Fruit fly (Drosophila melanogaster) whole organism, embryonic: ENCODE results near the gene CG6688.

Experiments
- Adf1 ChIP-seq: fragments of 200-800 bp; sonication (Bioruptor generic); IDR thresholded peaks from 2 replicates; pipeline ENCODE4 v1.3.6; 2022; ENCODE audit warnings: missing biosample characterization, missing genetic modification characterization
- Atf-2 ChIP-seq: fragments of 200-800 bp; sonication (Bioruptor generic); optimal IDR thresholded peaks from 2 replicates; lab custom pipeline; 2016; ENCODE audit warnings: missing biosample characterization, missing genetic modification characterization
- CG10209 ChIP-seq: fragments of 200-800 bp; sonication (Bioruptor generic); optimal IDR thresholded peaks from 3 replicates; lab custom pipeline; 2017; ENCODE audit warnings: missing biosample characterization, mild to moderate bottlenecking, missing genetic modification characterization, missing genetic modification reagents
- CG10274 ChIP-seq: fragments of 200-800 bp; sonication (Bioruptor generic); optimal IDR thresholded peaks from 3 replicates; lab custom pipeline; 2017; ENCODE audit warnings: missing biosample characterization, mild to moderate bottlenecking, missing genetic modification characterization
- CG10321 ChIP-seq: fragments of 200-800 bp; sonication (Bioruptor generic); IDR thresholded peaks from 2 replicates; pipeline ENCODE4 v1.3.6; 2022; ENCODE audit warnings: missing biosample characterization, missing genetic modification characterization
- CG11247 ChIP-seq: fragments of 200-800 bp; sonication (Bioruptor generic); IDR thresholded peaks from 2 replicates; pipeline ENCODE4 v1.3.6; 2022; ENCODE audit warnings: missing biosample characterization, missing genetic modification characterization
- CG11456 ChIP-seq: fragments of 200-800 bp; sonication (Bioruptor generic); IDR thresholded peaks from 3 replicates; pipeline ENCODE4 v1.3.6; 2022; ENCODE audit warnings: missing biosample characterization, missing genetic modification characterization
- CG11695 ChIP-seq: fragments of 200-800 bp; sonication (Bioruptor generic); IDR thresholded peaks from 3 replicates; pipeline ENCODE4 v1.3.6; 2022; ENCODE audit warnings: missing biosample characterization, missing genetic modification characterization
- CG12155 ChIP-seq: fragments of 200-800 bp; sonication (Bioruptor generic); optimal IDR thresholded peaks from 3 replicates; lab custom pipeline; 2016; ENCODE audit warnings: missing biosample characterization, missing genetic modification characterization
- CG12299 ChIP-seq: fragments of 200-800 bp; sonication (Bioruptor generic); optimal IDR thresholded peaks from 2 replicates; lab custom pipeline; 2018; ENCODE audit warnings: missing biosample characterization, mild to moderate bottlenecking, missing genetic modification characterization
- CG15514 ChIP-seq: fragments of 200-800 bp; sonication (Bioruptor generic); optimal IDR thresholded peaks from 3 replicates; lab custom pipeline; 2017; ENCODE audit warnings: missing biosample characterization, missing genetic modification characterization, mild to moderate bottlenecking, moderate library complexity, missing genetic modification reagents
- CG15696 ChIP-seq: fragments of 200-800 bp; sonication (Bioruptor generic); optimal IDR thresholded peaks from 2 replicates; lab custom pipeline; 2019; ENCODE audit warnings: missing biosample characterization, mild to moderate bottlenecking, missing genetic modification characterization, moderate library complexity
- CG2120 ChIP-seq: fragments of 200-800 bp; sonication (Bioruptor generic); optimal IDR thresholded peaks from 3 replicates; lab custom pipeline; 2016; ENCODE audit warnings: missing biosample characterization, missing genetic modification characterization
- CG3281 ChIP-seq: fragments of 200-800 bp; sonication (Bioruptor generic); optimal IDR thresholded peaks from 3 replicates; lab custom pipeline; 2017; ENCODE audit warnings: missing biosample characterization, mild to moderate bottlenecking, missing genetic modification characterization
- CG34422 ChIP-seq: fragments of 200-800 bp; sonication (Bioruptor generic); IDR thresholded peaks from 3 replicates; pipeline ENCODE4 v1.3.6; 2022; ENCODE audit warnings: missing biosample characterization, missing genetic modification characterization
- CG4360 ChIP-seq: fragments of 200-800 bp; sonication (Bioruptor generic); IDR thresholded peaks from 2 replicates; pipeline ENCODE4 v1.3.6; 2022; ENCODE audit warnings: missing biosample characterization, missing genetic modification characterization
- CG4730 ChIP-seq: fragments of 200-800 bp; sonication (Bioruptor generic); IDR thresholded peaks from 2 replicates; pipeline ENCODE4 v1.3.6; 2022; ENCODE audit warnings: missing biosample characterization, missing genetic modification characterization
- CG5180 ChIP-seq: fragments of 200-800 bp; sonication (Bioruptor generic); optimal IDR thresholded peaks from 3 replicates; lab custom pipeline; 2017; ENCODE audit warnings: missing biosample characterization, missing genetic modification characterization, mild to moderate bottlenecking, moderate library complexity, missing genetic modification reagents
- CG7357 ChIP-seq: fragments of 200-800 bp; sonication (Bioruptor generic); IDR thresholded peaks from 3 replicates; pipeline ENCODE4 v1.3.6; 2022; ENCODE audit warnings: missing biosample characterization, missing genetic modification characterization
- CG7786 ChIP-seq: fragments of 200-800 bp; sonication (Bioruptor generic); optimal IDR thresholded peaks from 2 replicates; lab custom pipeline; 2016; ENCODE audit warnings: missing biosample characterization, missing genetic modification characterization
- CG8290 ChIP-seq, 3 experiments: fragments of 200-800 bp; sonication (Bioruptor generic); optimal IDR thresholded peaks; 2 replicates each; lab custom pipeline; 2016 to 2019; ENCODE audit warnings: missing biosample characterization in 3 of 3, missing genetic modification characterization in 3 of 3, mild to moderate bottlenecking in 2 of 3, moderate library complexity in 1 of 3
- CG9932 ChIP-seq: fragments of 200-800 bp; sonication (Bioruptor generic); IDR thresholded peaks from 2 replicates; pipeline ENCODE4 v1.3.6; 2022; ENCODE audit warnings: missing biosample characterization, missing genetic modification characterization
- CHES-1-like ChIP-seq: fragments of 200-800 bp; sonication (Bioruptor generic); optimal IDR thresholded peaks from 2 replicates; lab custom pipeline; 2016; ENCODE audit warnings: missing biosample characterization, missing genetic modification characterization
- H15 ChIP-seq: fragments of 200-800 bp; sonication (Bioruptor generic); IDR thresholded peaks from 3 replicates; pipeline ENCODE4 v1.3.6; 2022; ENCODE audit warnings: missing biosample characterization, missing genetic modification characterization
- HLH54F ChIP-seq: fragments of 200-800 bp; sonication (Bioruptor generic); optimal IDR thresholded peaks from 3 replicates; lab custom pipeline; 2016; ENCODE audit warnings: missing biosample characterization, missing genetic modification characterization
- Hr39 ChIP-seq: fragments of >200 bp; optimal IDR thresholded peaks from 2 replicates; lab custom pipeline; 2017
- Meics ChIP-seq: fragments of 200-800 bp; sonication (Bioruptor generic); optimal IDR thresholded peaks from 2 replicates; lab custom pipeline; 2017; ENCODE audit warnings: missing biosample characterization, mild to moderate bottlenecking, missing genetic modification characterization
- Mrtf ChIP-seq: fragments of 200-800 bp; sonication (Bioruptor generic); IDR thresholded peaks from 3 replicates; pipeline ENCODE4 v1.3.6; 2022; ENCODE audit warnings: missing biosample characterization, missing genetic modification characterization
- Myb ChIP-seq: fragments of 200-800 bp; sonication (Bioruptor generic); optimal IDR thresholded peaks from 2 replicates; lab custom pipeline; 2016; ENCODE audit warnings: missing biosample characterization, missing genetic modification characterization
- Nf-YC ChIP-seq: fragments of 200-800 bp; optimal IDR thresholded peaks from 3 replicates; lab custom pipeline; 2019; ENCODE audit warnings: missing biosample characterization, mild to moderate bottlenecking, missing genetic modification characterization, moderate library complexity
- Oli ChIP-seq: fragments of 200-800 bp; sonication (Bioruptor generic); optimal IDR thresholded peaks from 2 replicates; lab custom pipeline; 2018; ENCODE audit warnings: missing biosample characterization, mild to moderate bottlenecking, missing genetic modification characterization, moderate library complexity
- Side ChIP-seq: fragments of 200-800 bp; sonication (Bioruptor generic); optimal IDR thresholded peaks from 2 replicates; lab custom pipeline; 2016; ENCODE audit warnings: missing biosample characterization, missing genetic modification characterization
- bcd ChIP-seq: fragments of 200-800 bp; sonication (Bioruptor generic); optimal IDR thresholded peaks from 2 replicates; lab custom pipeline; 2017; ENCODE audit warnings: missing biosample characterization, mild to moderate bottlenecking, missing genetic modification characterization
- bsh ChIP-seq, 2 experiments: fragments of 200-800 bp; sonication (Bioruptor generic); optimal IDR thresholded peaks; 2 replicates each; lab custom pipeline; 2017 to 2018; ENCODE audit warnings: mild to moderate bottlenecking in 2 of 2, missing biosample characterization in 2 of 2, missing genetic modification characterization in 2 of 2, moderate library complexity in 1 of 2
- chn ChIP-seq: fragments of 200-800 bp; sonication (Bioruptor generic); optimal IDR thresholded peaks from 2 replicates; lab custom pipeline; 2016; ENCODE audit warnings: missing biosample characterization, missing genetic modification characterization
- corto ChIP-seq: fragments of 200-800 bp; sonication (Bioruptor generic); optimal IDR thresholded peaks from 2 replicates; lab custom pipeline; 2016; ENCODE audit warnings: missing biosample characterization, mild to moderate bottlenecking, missing genetic modification characterization, moderate library complexity
- dmrt11E ChIP-seq: fragments of 200-800 bp; sonication (Bioruptor generic); optimal IDR thresholded peaks from 3 replicates; lab custom pipeline; 2018; ENCODE audit warnings: missing biosample characterization, mild to moderate bottlenecking, missing genetic modification characterization, moderate library complexity
- dpn ChIP-seq, 2 experiments: fragments of 200-800 bp; sonication (Bioruptor generic); optimal IDR thresholded peaks; 3 replicates each; lab custom pipeline; 2016; ENCODE audit warnings: missing biosample characterization in 2 of 2, missing genetic modification characterization in 2 of 2
- esg ChIP-seq: fragments of 200-800 bp; sonication (Bioruptor generic); conservative IDR thresholded peaks from 2 replicates; pipeline ENCODE4 v1.3.6; 2022; ENCODE audit warnings: missing biosample characterization, missing genetic modification characterization
- kay ChIP-seq: fragments of 200-800 bp; sonication (Bioruptor generic); optimal IDR thresholded peaks from 2 replicates; lab custom pipeline; 2016; ENCODE audit warnings: missing biosample characterization, missing genetic modification characterization
- lola ChIP-seq, 3 experiments: fragments of >200 bp in 2 of 3; fragments of 200-800 bp in 1 of 3; sonication (Bioruptor generic) in 1 of 3; optimal IDR thresholded peaks; 2 replicates each; lab custom pipeline; 2017 to 2019; ENCODE audit warnings: missing biosample characterization in 3 of 3, missing genetic modification characterization in 3 of 3, mild to moderate bottlenecking in 1 of 3, moderate library complexity in 1 of 3
- nmo ChIP-seq: fragments of 200-800 bp; sonication (Bioruptor generic); optimal IDR thresholded peaks from 2 replicates; lab custom pipeline; 2018; ENCODE audit warnings: missing biosample characterization, mild to moderate bottlenecking, missing genetic modification characterization, moderate library complexity
- otp ChIP-seq: fragments of 200-800 bp; sonication (Bioruptor generic); IDR thresholded peaks from 3 replicates; pipeline ENCODE4, ENCODE4 v1.3.6; 2022; ENCODE audit warnings: missing biosample characterization, missing genetic modification characterization
- ranshi ChIP-seq: fragments of 200-800 bp; sonication (Bioruptor generic); IDR thresholded peaks from 2 replicates; pipeline ENCODE4 v1.3.6; 2022; ENCODE audit warnings: missing biosample characterization, missing genetic modification characterization
- sd ChIP-seq: fragments of 200-800 bp; sonication (Bioruptor generic); optimal IDR thresholded peaks from 3 replicates; lab custom pipeline; 2018; ENCODE audit warnings: missing biosample characterization, mild to moderate bottlenecking, missing genetic modification characterization, moderate library complexity
- sisA ChIP-seq: fragments of 200-800 bp; sonication (Bioruptor generic); IDR thresholded peaks from 2 replicates; pipeline ENCODE4 v1.3.6; 2022; ENCODE audit warnings: missing biosample characterization, missing genetic modification characterization
- sob ChIP-seq: fragments of 200-800 bp; sonication (Bioruptor generic); IDR thresholded peaks from 2 replicates; pipeline ENCODE4 v1.3.6; 2022; ENCODE audit warnings: missing biosample characterization, missing genetic modification characterization
- tgo ChIP-seq: fragments of 200-800 bp; sonication (Bioruptor generic); IDR thresholded peaks from 3 replicates; pipeline ENCODE4 v1.3.6; 2022; ENCODE audit warnings: missing biosample characterization, missing genetic modification characterization
- vfl ChIP-seq: fragments of 200-800 bp; sonication (Bioruptor generic); optimal IDR thresholded peaks from 2 replicates; lab custom pipeline; 2016; ENCODE audit warnings: missing biosample characterization, missing genetic modification characterization
- zfh1 ChIP-seq: fragments of 200-800 bp; sonication (Bioruptor generic); IDR thresholded peaks from 3 replicates; pipeline ENCODE4 v1.3.6; 2022; ENCODE audit warnings: missing biosample characterization, missing genetic modification characterization

The CG6688 gene

DNA sequence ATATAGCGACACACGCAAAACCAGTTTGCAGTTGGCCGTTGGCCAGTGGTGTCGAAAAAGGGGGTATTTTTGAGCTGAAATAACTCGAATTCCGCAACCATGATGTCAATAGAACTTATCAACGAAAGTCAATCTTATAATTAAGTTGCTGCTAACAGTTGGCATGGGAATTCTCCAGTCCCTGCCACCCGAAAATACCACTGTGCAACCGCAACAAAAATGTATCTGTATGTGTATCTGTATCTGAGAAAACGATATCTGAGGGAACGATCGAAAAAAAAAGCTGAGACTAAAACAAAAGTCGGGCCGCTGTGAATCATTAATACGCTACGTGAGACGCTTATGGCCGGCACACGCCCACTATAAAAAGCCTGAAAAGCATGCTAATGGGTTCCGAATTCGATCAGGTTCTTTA, 34.3 kb downstream of the CG6688 start (continued):
- TF ChIP-seq otp (peak; percentile 37; the same call in 1 of the 3 replicates), Adf1 (GFP tag; lab: Robert Waterston, UW) (peak; percentile 28; the same call in 1 of the 2 replicates), HLH54F (GFP tag; lab: Kevin White, UChicago) (peak; percentile 67), CG10209 (GFP tag; lab: Kevin White, UChicago) (peak; percentile 17), CG12299 (tag; lab: Kevin White, UChicago) (no peak), CG3281 (GFP tag; lab: Kevin White, UChicago) (peak; percentile 46), nmo (GFP tag; lab: Kevin White, UChicago) (peak; percentile 14), CG7786 (GFP tag; lab: Kevin White, UChicago) (peak; percentile 59), CG15514 (peak; percentile 39), Nf-YC (tag; lab: Kevin White, UChicago) (no peak), H15 (GFP tag; lab: Robert Waterston, UW) (0 out of 3 replicates have a peak, but pooled peaks have one; percentile 26), CG4360 (GFP tag; lab: Robert Waterston, UW) (no peak), CG15696 (tag; lab: Kevin White, UChicago) (no peak), CG2120 (GFP tag; lab: Kevin White, UChicago) (peak; percentile 83), sd (tag; lab: Kevin White, UChicago) (peak; percentile 95), corto (GFP tag; lab: Kevin White, UChicago) (peak; percentile 74), tgo (GFP tag; lab: Robert Waterston, UW) (peak; percentile 57; the same call in 2 of the 3 replicates), ranshi (0 out of 2 replicates have a peak, but pooled peaks have one; percentile 45), chn (GFP tag; lab: Kevin White, UChicago) (peak; percentile 13), Meics (GFP tag; lab: Kevin White, UChicago) (peak; percentile 60), bsh (GFP tag; optimal IDR thresholded peaks at IDR 0.05; lab: Kevin White, UChicago) (peak in 1 of 2 experiments; percentile 41), vfl (peak; percentile 26), kay (GFP tag; lab: Kevin White, UChicago) (peak; percentile 38), CG11247 (GFP tag; lab: Robert Waterston, UW) (peak; percentile 57), CG7357 (0 out of 3 replicates have a peak, but pooled peaks have one; percentile 47), CG12155 (peak; percentile 32), Myb (peak; percentile 50), CG10274 (GFP tag; lab: Kevin White, UChicago) (peak; percentile 67), Atf-2 (no peak), CHES-1-like (GFP tag; lab: Kevin White, UChicago) (peak; percentile 38), dpn (GFP tag; optimal IDR thresholded peaks at IDR 0.05; lab: Kevin White, UChicago) (peak; percentile 7 to 57), CG8290 (GFP tag; optimal IDR thresholded peaks at IDR 0.05; lab: Kevin White, UChicago) (no peak), CG8290 (tag; optimal IDR thresholded peaks at IDR 0.05; lab: Kevin White, UChicago) (peak in 1 of 2 experiments; percentile 77), dmrt11E (no peak), bcd (GFP tag; lab: Kevin White, UChicago) (peak; percentile 7), Oli (tag; lab: Kevin White, UChicago) (peak; percentile 51), CG10321 (GFP tag; lab: Robert Waterston, UW) (no peak), CG11456 (GFP tag; lab: Robert Waterston, UW) (peak; percentile 71; the same call in 2 of the 3 replicates), lola (GFP tag; optimal IDR thresholded peaks at IDR 0.05; lab: Kevin White, UChicago) (no peak), CG11695 (GFP tag; lab: Robert Waterston, UW) (peak; percentile 61; the same call in 1 of the 3 replicates), CG9932 (peak; percentile 88), zfh1 (GFP tag; lab: Robert Waterston, UW) (peak; percentile 48; the same call in 1 of the 3 replicates), sob (GFP tag; lab: Robert Waterston, UW) (peak; percentile 67; the same call in 1 of the 2 replicates), CG4730 (GFP tag; lab: Robert Waterston, UW) (peak; percentile 50), sisA (GFP tag; lab: Robert Waterston, UW) (peak; percentile 49; the same call in 1 of the 2 replicates), CG5180 (GFP tag; lab: Kevin White, UChicago) (no peak), Hr39 (no peak), CG34422 (GFP tag; lab: Robert Waterston, UW) (peak; percentile 57; the same call in 1 of the 3 replicates), esg (GFP tag; lab: Robert Waterston, UW) (peak; percentile 49), Side (GFP tag; lab: Kevin White, UChicago) (peak; percentile 47), Mrtf (GFP tag; lab: Robert Waterston, UW) (peak; percentile 55; the same call in 1 of the 3 replicates)
